Fruit fly (Drosophila melanogaster): ENCODE results near the gene Toll-6.

DNA sequence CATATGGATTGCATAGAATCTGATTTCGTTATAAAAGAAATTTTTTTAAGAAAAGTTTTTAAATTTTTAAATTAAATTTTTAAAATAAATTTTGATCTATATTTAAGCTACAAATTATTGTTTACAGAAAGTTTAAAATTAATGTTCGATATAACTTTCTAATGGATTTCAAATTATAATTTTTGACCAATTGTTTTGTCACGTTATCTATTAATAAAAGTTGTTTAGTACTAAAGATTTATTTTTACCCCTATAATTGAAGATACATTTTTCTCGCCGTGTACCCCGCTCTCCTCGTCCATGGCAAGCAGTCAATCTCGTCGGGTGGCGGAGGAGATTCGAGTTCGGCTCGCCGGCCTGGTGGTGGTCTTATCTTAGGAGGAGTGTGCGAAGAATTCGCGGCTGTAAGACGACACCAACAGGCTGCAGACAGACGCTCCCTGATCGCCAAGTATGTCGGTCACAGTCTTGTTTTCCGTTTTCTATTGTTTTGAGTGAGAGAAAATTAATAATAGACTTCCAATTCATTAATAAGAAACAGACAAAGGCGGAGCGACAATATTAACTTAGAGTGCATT is 31.4 kb upstream of the Toll-6 start:
- no peak for TF ChIP-seq tj (GFP tag; optimal IDR thresholded peaks at IDR 0.05)
- TF ChIP-seq CG12768 (GFP tag; optimal IDR thresholded peaks at IDR 0.05) = no peak

All from whole organism, adult.